Worm (Caenorhabditis elegans) whole organism, young adult: ENCODE data around the gene H41C03.2.
A peak's percentile ranks its signal among the peaks of the same experiment; 100 is the strongest.

ENCODE experiments used
- B0261.1 ChIP-seq: sonication (generic microtip); optimal IDR thresholded peaks from 2 replicates; lab custom pipeline; 2016; ENCODE audit warnings: mild to moderate bottlenecking, missing genetic modification characterization, moderate library complexity, missing compliant biosample characterization
- B0336.3 ChIP-seq: fragments of 200-800 bp; sonication (Bioruptor generic); IDR thresholded peaks from 2 replicates; pipeline ENCODE4 v1.3.6; 2022; ENCODE audit warnings: missing genetic modification characterization, missing compliant biosample characterization
- C06A6.2 ChIP-seq: fragments of 200-800 bp; sonication (Bioruptor generic); conservative IDR thresholded peaks from 2 replicates; pipeline ENCODE4 v1.3.6; 2022; ENCODE audit warnings: missing genetic modification characterization, missing compliant biosample characterization
- C17E4.6 ChIP-seq: fragments of 200-800 bp; sonication (Bioruptor generic); IDR thresholded peaks from 2 replicates; pipeline ENCODE4 v1.3.6; 2022; ENCODE audit warnings: missing genetic modification reagents, missing genetic modification characterization, missing compliant biosample characterization
- F23B12.7 ChIP-seq: sonication (generic microtip); optimal IDR thresholded peaks from 2 replicates; lab custom pipeline; 2017; ENCODE audit warnings: missing genetic modification characterization, mild to moderate bottlenecking, missing compliant biosample characterization, antibody characterized with exemption, moderate library complexity; ENCODE audit not compliant: insufficient read depth
- F49E8.2 ChIP-seq: sonication (generic microtip); optimal IDR thresholded peaks from 3 replicates; lab custom pipeline; 2017; ENCODE audit warnings: missing genetic modification characterization, mild to moderate bottlenecking, missing compliant biosample characterization, antibody characterized with exemption, moderate library complexity; ENCODE audit not compliant: insufficient read depth
- F55B11.4 ChIP-seq: sonication (generic microtip); optimal IDR thresholded peaks from 2 replicates; lab custom pipeline; 2016; ENCODE audit warnings: missing compliant biosample characterization, missing genetic modification characterization, borderline replicate concordance; ENCODE audit not compliant: insufficient read depth
- K11D2.4 ChIP-seq: fragments of 200-800 bp; sonication (Bioruptor generic); IDR thresholded peaks from 2 replicates; pipeline ENCODE4 v1.3.6; 2022; ENCODE audit warnings: missing genetic modification reagents, missing genetic modification characterization, missing compliant biosample characterization
- T26A5.8 ChIP-seq: sonication (generic microtip); optimal IDR thresholded peaks from 2 replicates; lab custom pipeline; 2016; ENCODE audit warnings: missing genetic modification characterization, missing compliant biosample characterization
- Y79H2A.3 ChIP-seq: fragments of 200-800 bp; sonication (Bioruptor generic); conservative IDR thresholded peaks from 2 replicates; pipeline ENCODE4 v1.3.6; 2022; ENCODE audit warnings: missing genetic modification reagents, missing genetic modification characterization, missing compliant biosample characterization
- ZK185.1 ChIP-seq: sonication (generic microtip); optimal IDR thresholded peaks from 2 replicates; lab custom pipeline; 2016; ENCODE audit warnings: mild to moderate bottlenecking, missing genetic modification characterization, missing compliant biosample characterization; ENCODE audit not compliant: poor library complexity, severe bottlenecking
- akir-1 ChIP-seq: fragments of 200-800 bp; sonication (Bioruptor generic); optimal IDR thresholded peaks from 2 replicates; lab custom pipeline; 2018; ENCODE audit warnings: mild to moderate bottlenecking, missing genetic modification characterization, moderate library complexity, missing compliant biosample characterization
- ama-1 ChIP-seq, 3 experiments: fragments of 150-350 bp in 1 of 3; sonication (generic microtip) in 2 of 3; optimal IDR thresholded peaks; 2 replicates each; lab custom pipeline; 2014 to 2018; ENCODE audit warnings: missing biosample characterization in 2 of 3, missing genetic modification characterization in 2 of 3, missing genetic modification reagents in 2 of 3
- aptf-3 ChIP-seq: fragments of 200-800 bp; sonication (Bioruptor generic); IDR thresholded peaks from 2 replicates; pipeline ENCODE4 v1.3.6; 2022; ENCODE audit warnings: missing genetic modification characterization, missing compliant biosample characterization
- atf-7 ChIP-seq: sonication (generic microtip); optimal IDR thresholded peaks from 2 replicates; lab custom pipeline; 2017; ENCODE audit warnings: mild to moderate bottlenecking, missing genetic modification characterization, missing compliant biosample characterization
- athp-1 ChIP-seq: sonication (generic microtip); optimal IDR thresholded peaks from 2 replicates; lab custom pipeline; 2017; ENCODE audit warnings: mild to moderate bottlenecking, missing genetic modification characterization, missing compliant biosample characterization
- attf-5 ChIP-seq: fragments of 200-800 bp; sonication (Bioruptor generic); optimal IDR thresholded peaks from 2 replicates; lab custom pipeline; 2018; ENCODE audit warnings: mild to moderate bottlenecking, missing genetic modification characterization, missing compliant biosample characterization
- ccch-3 ChIP-seq: fragments of 200-800 bp; sonication (Bioruptor generic); optimal IDR thresholded peaks from 2 replicates; lab custom pipeline; 2018; ENCODE audit warnings: mild to moderate bottlenecking, missing genetic modification characterization, missing compliant biosample characterization
- cebp-1 ChIP-seq, 2 experiments: fragments of 200-800 bp in 1 of 2; sonication (Bioruptor generic) in 1 of 2; sonication (generic microtip) in 1 of 2; IDR thresholded peaks in 1 of 2; optimal IDR thresholded peaks in 1 of 2; 2 replicates each; pipeline versions ENCODE4 v1.3.6 to Lab custom; 2017 to 2022; ENCODE audit warnings: missing compliant biosample characterization in 2 of 2, missing genetic modification characterization in 2 of 2, mild to moderate bottlenecking in 1 of 2, missing genetic modification reagents in 1 of 2, moderate library complexity in 1 of 2
- cebp-2 ChIP-seq: fragments of 200-800 bp; sonication (Bioruptor generic); IDR thresholded peaks from 2 replicates; pipeline ENCODE4 v1.3.6; 2022; ENCODE audit warnings: missing genetic modification characterization, missing compliant biosample characterization
- ceh-58 ChIP-seq: fragments of 200-800 bp; sonication (Bioruptor generic); IDR thresholded peaks from 2 replicates; pipeline ENCODE4 v1.3.6; 2022; ENCODE audit warnings: missing genetic modification characterization, missing compliant biosample characterization
- ceh-79 ChIP-seq: sonication (generic microtip); optimal IDR thresholded peaks from 2 replicates; lab custom pipeline; 2017; ENCODE audit warnings: mild to moderate bottlenecking, missing genetic modification characterization, missing compliant biosample characterization
- chd-7 ChIP-seq: sonication (generic microtip); optimal IDR thresholded peaks from 2 replicates; lab custom pipeline; 2016; ENCODE audit warnings: mild to moderate bottlenecking, missing genetic modification characterization, moderate library complexity, missing compliant biosample characterization
- die-1 ChIP-seq: sonication (generic microtip); optimal IDR thresholded peaks from 2 replicates; lab custom pipeline; 2016; ENCODE audit warnings: missing genotype, mild to moderate bottlenecking, missing genetic modification characterization, missing compliant biosample characterization
- dpl-1 ChIP-seq: fragments of 150-350 bp; optimal IDR thresholded peaks from 2 replicates; lab custom pipeline; 2014; ENCODE audit warnings: missing biosample characterization, missing genetic modification reagents, missing genetic modification characterization
- him-1 ChIP-seq: sonication (generic microtip); optimal IDR thresholded peaks from 2 replicates; lab custom pipeline; 2016; ENCODE audit warnings: missing genotype, missing genetic modification reagents, missing genetic modification characterization, missing compliant biosample characterization
- hlh-12 ChIP-seq: sonication (generic microtip); optimal IDR thresholded peaks from 2 replicates; lab custom pipeline; 2016; ENCODE audit warnings: missing genetic modification characterization, missing compliant biosample characterization
- hmg-1.2 ChIP-seq: fragments of 200-800 bp; sonication (Bioruptor generic); IDR thresholded peaks from 2 replicates; pipeline ENCODE4 v1.3.6; 2022; ENCODE audit warnings: missing genetic modification reagents, missing genetic modification characterization, missing compliant biosample characterization
- hsf-1 ChIP-seq: fragments of 200-800 bp; sonication (Bioruptor generic); IDR thresholded peaks from 2 replicates; pipeline ENCODE4 v1.3.6; 2022; ENCODE audit warnings: missing genetic modification reagents, missing genetic modification characterization, missing compliant biosample characterization
- lag-1 ChIP-seq: fragments of 200-800 bp; sonication (Bioruptor generic); IDR thresholded peaks from 2 replicates; pipeline ENCODE4 v1.3.6; 2022; ENCODE audit warnings: missing genetic modification reagents, missing genetic modification characterization, missing compliant biosample characterization
- let-607 ChIP-seq, 2 experiments: fragments of 200-800 bp in 1 of 2; sonication (Bioruptor generic) in 1 of 2; sonication (generic microtip) in 1 of 2; optimal IDR thresholded peaks; 2 replicates each; lab custom pipeline; 2016 to 2018; ENCODE audit warnings: mild to moderate bottlenecking in 2 of 2, missing compliant biosample characterization in 2 of 2, missing genetic modification characterization in 2 of 2, moderate library complexity in 2 of 2, missing genotype in 1 of 2
- lin-40 ChIP-seq: sonication (generic microtip); optimal IDR thresholded peaks from 2 replicates; lab custom pipeline; 2016; ENCODE audit warnings: missing genetic modification characterization, mild to moderate bottlenecking, missing compliant biosample characterization, missing genotype, missing genetic modification reagents
- lin-54 ChIP-seq: fragments of 200-800 bp; sonication (Bioruptor generic); optimal IDR thresholded peaks from 2 replicates; lab custom pipeline; 2018; ENCODE audit warnings: mild to moderate bottlenecking, missing genetic modification characterization, missing compliant biosample characterization
- madf-3 ChIP-seq: fragments of 200-800 bp; sonication (Bioruptor generic); IDR thresholded peaks from 2 replicates; pipeline ENCODE4 v1.3.6; 2022; ENCODE audit warnings: missing genetic modification reagents, missing genetic modification characterization, missing compliant biosample characterization
- mel-28 ChIP-seq: sonication (generic microtip); optimal IDR thresholded peaks from 2 replicates; lab custom pipeline; 2016; ENCODE audit warnings: borderline replicate concordance, mild to moderate bottlenecking, missing genetic modification characterization, missing compliant biosample characterization
- mes-4 ChIP-seq: sonication (generic microtip); optimal IDR thresholded peaks from 2 replicates; lab custom pipeline; 2016; ENCODE audit warnings: missing genotype, missing genetic modification characterization, missing compliant biosample characterization
- mxl-1 ChIP-seq: sonication (generic microtip); optimal IDR thresholded peaks from 2 replicates; lab custom pipeline; 2016; ENCODE audit warnings: missing genetic modification characterization, missing compliant biosample characterization
- nhr-179 ChIP-seq: sonication (generic microtip); optimal IDR thresholded peaks from 2 replicates; lab custom pipeline; 2016; ENCODE audit warnings: mild to moderate bottlenecking, missing genetic modification characterization, missing compliant biosample characterization
- nhr-80 ChIP-seq: sonication (generic microtip); optimal IDR thresholded peaks from 2 replicates; lab custom pipeline; 2016; ENCODE audit warnings: missing genetic modification characterization, missing compliant biosample characterization
- nhr-90 ChIP-seq: sonication (generic microtip); optimal IDR thresholded peaks from 2 replicates; lab custom pipeline; 2016; ENCODE audit warnings: missing genotype, mild to moderate bottlenecking, missing genetic modification characterization, missing compliant biosample characterization
- rec-8 ChIP-seq, 2 experiments: sonication (generic microtip); optimal IDR thresholded peaks; 2 replicates each; lab custom pipeline; 2016; ENCODE audit warnings: mild to moderate bottlenecking in 2 of 2, missing genetic modification characterization in 2 of 2, missing genetic modification reagents in 2 of 2, missing genotype in 2 of 2, missing biosample characterization in 1 of 2, missing compliant biosample characterization in 1 of 2, moderate library complexity in 1 of 2
- rpc-1 ChIP-seq, 2 experiments: fragments of 150-350 bp in 1 of 2; sonication (generic microtip) in 1 of 2; optimal IDR thresholded peaks; 2 replicates each; lab custom pipeline; 2014 to 2018; ENCODE audit warnings: missing biosample characterization in 1 of 2, missing genetic modification characterization in 1 of 2, missing genetic modification reagents in 1 of 2, missing genotype in 1 of 2
- somi-1 ChIP-seq: fragments of 200-800 bp; sonication (Bioruptor generic); optimal IDR thresholded peaks from 2 replicates; lab custom pipeline; 2018; ENCODE audit warnings: mild to moderate bottlenecking, missing genetic modification characterization, missing compliant biosample characterization
- sptf-2 ChIP-seq: fragments of 200-800 bp; sonication (Bioruptor generic); optimal IDR thresholded peaks from 2 replicates; lab custom pipeline; 2018; ENCODE audit warnings: mild to moderate bottlenecking, missing genetic modification characterization, missing compliant biosample characterization
- tbp1 ChIP-seq: fragments of 200-800 bp; sonication (Bioruptor generic); optimal IDR thresholded peaks from 2 replicates; lab custom pipeline; 2018; ENCODE audit warnings: mild to moderate bottlenecking, missing genetic modification characterization, missing compliant biosample characterization
- xnd-1 ChIP-seq: sonication (generic microtip); optimal IDR thresholded peaks from 2 replicates; lab custom pipeline; 2016; ENCODE audit warnings: missing genotype, missing genetic modification reagents, missing genetic modification characterization, missing compliant biosample characterization
- ztf-6 ChIP-seq: fragments of 200-800 bp; sonication (Bioruptor generic); IDR thresholded peaks from 2 replicates; pipeline ENCODE4 v1.3.6; 2022; ENCODE audit warnings: missing genetic modification reagents, missing genetic modification characterization, missing compliant biosample characterization

Gene H41C03.2

DNA sequence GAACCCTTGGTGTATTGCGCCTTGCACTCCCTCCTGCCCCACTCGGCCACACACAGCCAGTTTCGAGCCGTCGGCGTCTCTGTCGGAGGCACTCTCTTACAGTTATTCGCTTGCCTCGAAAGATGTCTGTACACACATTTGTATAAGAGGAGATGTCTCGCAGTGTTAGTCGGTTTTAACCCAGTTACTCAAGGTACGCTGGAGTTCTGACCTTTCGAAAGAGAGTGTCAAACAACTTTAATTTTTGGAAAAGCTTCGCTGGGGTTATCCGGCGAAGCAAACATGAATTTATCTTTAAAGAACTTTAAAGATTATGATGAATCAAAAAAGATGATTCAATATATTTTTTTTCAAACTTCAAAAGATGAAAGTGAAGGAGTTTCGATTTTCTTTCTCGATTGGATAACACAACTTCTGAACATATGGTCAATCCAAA is 7.2 kb downstream of the H41C03.2 start (continued):
- TF ChIP-seq ceh-58: peak; percentile 61; the same call in 1 of the 2 replicates
- peak; percentile 21 for TF ChIP-seq rpc-1 (optimal IDR thresholded peaks at IDR 0.05; lab: Kevin White, UChicago)
- peak; percentile 29 for TF ChIP-seq rpc-1 (tag; optimal IDR thresholded peaks at IDR 0.05; lab: Kevin White, UChicago)
- peak; percentile 100 for TF ChIP-seq chd-7
- TF ChIP-seq ZK185.1 (tag; lab: Kevin White, UChicago): peak; percentile 98
- peak; percentile 98 for TF ChIP-seq atf-7 (tag; lab: Kevin White, UChicago)
- peak; percentile 98 for TF ChIP-seq F23B12.7 (tag; lab: Kevin White, UChicago)
- peak; percentile 94 for TF ChIP-seq cebp-2 (GFP tag; lab: Robert Waterston, UW)
- TF ChIP-seq aptf-3: peak; percentile 81
- TF ChIP-seq ama-1 (optimal IDR thresholded peaks at IDR 0.05; lab: Kevin White, UChicago): peak; percentile 100
- TF ChIP-seq ama-1 (GFP tag; optimal IDR thresholded peaks at IDR 0.05; lab: Kevin White, UChicago): peak; percentile 91 to 94
- peak; percentile 95 for TF ChIP-seq athp-1
- TF ChIP-seq xnd-1: peak; percentile 71
- TF ChIP-seq tbp1 (GFP tag; lab: Kevin White, UChicago): peak; percentile 84
- peak; percentile 99 for TF ChIP-seq C06A6.2 (GFP tag; lab: Robert Waterston, UW)
- peak; percentile 99 for TF ChIP-seq lin-40 (tag; lab: Kevin White, UChicago)
- peak; percentile 86 to 93 for TF ChIP-seq rec-8 (tag; optimal IDR thresholded peaks at IDR 0.05; lab: Kevin White, UChicago)
- TF ChIP-seq madf-3: peak; percentile 95
- TF ChIP-seq mxl-1: peak; percentile 87
- TF ChIP-seq dpl-1 (GFP tag; lab: Kevin White, UChicago): peak; percentile 11
- TF ChIP-seq akir-1 (GFP tag; lab: Kevin White, UChicago): peak; percentile 83
- TF ChIP-seq ceh-79 (tag; lab: Kevin White, UChicago): peak; percentile 97
- TF ChIP-seq hlh-12 (tag; lab: Kevin White, UChicago): peak; percentile 2
- peak; percentile 81 for TF ChIP-seq nhr-80
- TF ChIP-seq nhr-90 (tag; lab: Kevin White, UChicago): peak; percentile 91
- TF ChIP-seq cebp-1 (GFP tag; IDR thresholded peaks at IDR 0.05; lab: Robert Waterston, UW): peak; percentile 91
- TF ChIP-seq cebp-1 (tag; optimal IDR thresholded peaks at IDR 0.05; lab: Kevin White, UChicago): peak; percentile 98
- peak; percentile 77 for TF ChIP-seq mes-4 (tag; lab: Kevin White, UChicago)
- TF ChIP-seq K11D2.4 (GFP tag; lab: Robert Waterston, UW): peak; percentile 98
- TF ChIP-seq F55B11.4 (tag; lab: Kevin White, UChicago): no peak
- peak; percentile 100 for TF ChIP-seq him-1 (tag; lab: Kevin White, UChicago)
- TF ChIP-seq mel-28 (tag; lab: Kevin White, UChicago): peak; percentile 87
- peak; percentile 100 for TF ChIP-seq B0336.3
- TF ChIP-seq T26A5.8: peak; percentile 81
- TF ChIP-seq lag-1: peak; percentile 94
- TF ChIP-seq sptf-2 (GFP tag; lab: Kevin White, UChicago): peak; percentile 91
- TF ChIP-seq ztf-6: peak; percentile 95
- TF ChIP-seq hmg-1.2 (GFP tag; lab: Robert Waterston, UW): peak; percentile 95
- TF ChIP-seq attf-5 (GFP tag; lab: Kevin White, UChicago): peak; percentile 95
- TF ChIP-seq let-607 (tag; optimal IDR thresholded peaks at IDR 0.05; lab: Kevin White, UChicago): peak; percentile 83 to 94
- peak; percentile 82 for TF ChIP-seq hsf-1 (GFP tag; lab: Robert Waterston, UW)
- peak; percentile 88 for TF ChIP-seq die-1 (tag; lab: Kevin White, UChicago)
- peak; percentile 99 for TF ChIP-seq C17E4.6
- peak; percentile 78 for TF ChIP-seq nhr-179 (tag; lab: Kevin White, UChicago)
- peak; percentile 98 for TF ChIP-seq somi-1
- TF ChIP-seq ccch-3 (GFP tag; lab: Kevin White, UChicago): peak; percentile 31
- TF ChIP-seq F49E8.2 (tag; lab: Kevin White, UChicago): peak; percentile 97
- peak; percentile 96 for TF ChIP-seq lin-54
- TF ChIP-seq Y79H2A.3: peak; percentile 94
- TF ChIP-seq B0261.1 (tag; lab: Kevin White, UChicago): peak; percentile 58
